Worm (Caenorhabditis elegans): ENCODE data around the gene nhr-263.

The nhr-263 gene

ce11 chrV:7295270-7295669 is 46.6 kb downstream of the nhr-263 start, which contains the start of gene F07G11.4:
Gene F07G11.4 (minus strand): TSS chrV:7295370.
- TF ChIP-seq rbr-2 (tag; optimal IDR thresholded peaks at IDR 0.05) = no peak
- no peak for TF ChIP-seq nhr-6 (tag; optimal IDR thresholded peaks at IDR 0.05)
- no peak for TF ChIP-seq ctbp-1 (GFP tag; IDR thresholded peaks at IDR 0.05)
- TF ChIP-seq lim-7 (GFP tag; IDR thresholded peaks at IDR 0.05) = no peak
- TF ChIP-seq daf-19 (GFP tag; conservative IDR thresholded peaks at IDR 0.05) = no peak
- TF ChIP-seq skn-1 (tag; optimal IDR thresholded peaks at IDR 0.05) = no peak
- TF ChIP-seq aly-2 (tag; optimal IDR thresholded peaks at IDR 0.05) = no peak
- TF ChIP-seq mxl-3 (GFP tag; optimal IDR thresholded peaks at IDR 0.05) = no peak
- no peak for TF ChIP-seq saeg-2 (GFP tag; IDR thresholded peaks at IDR 0.05)
- TF ChIP-seq nhr-237 (tag; optimal IDR thresholded peaks at IDR 0.05) = no peak
- TF ChIP-seq mep-1 (tag; optimal IDR thresholded peaks at IDR 0.05) = no peak
- TF ChIP-seq T26A8.4 (GFP tag; IDR thresholded peaks at IDR 0.05) = no peak
- TF ChIP-seq sdz-12 (GFP tag; optimal IDR thresholded peaks at IDR 0.05) = no peak
- no peak for TF ChIP-seq vab-7 (GFP tag; IDR thresholded peaks at IDR 0.05)
- no peak for TF ChIP-seq nhr-76 (tag; optimal IDR thresholded peaks at IDR 0.05)
- no peak for TF ChIP-seq lin-13 (GFP tag; optimal IDR thresholded peaks at IDR 0.05)
- TF ChIP-seq daf-12 (tag; optimal IDR thresholded peaks at IDR 0.05) = no peak
